Worm (Caenorhabditis elegans): ENCODE measurements around the gene C16C10.1.

The C16C10.1 gene

ce11 chrIII:4181338-4181737 is at the start of gene C16C10.1:
TSS of gene C16C10.1 (minus strand) at chrIII:4181438.
- TF ChIP-seq saeg-2 (GFP tag; IDR thresholded peaks at IDR 0.05) (no peak), zip-2 (tag; optimal IDR thresholded peaks at IDR 0.05) (no peak), hmg-1.1 (GFP tag; IDR thresholded peaks at IDR 0.05) (no peak)

- TF ChIP-seq dve-1 (tag; optimal IDR thresholded peaks at IDR 0.05; ENCODE audit: insufficient read depth) (no peak), unc-130 (GFP tag; optimal IDR thresholded peaks at IDR 0.05) (peak; percentile 18), lsy-2 (tag; optimal IDR thresholded peaks at IDR 0.05) (peak in 1 of 2 experiments; percentile 27)
These were observed 48.9 kb upstream of the C16C10.1 start for ce11 chrIII:4230092-4230491.

- TF ChIP-seq aha-1 (tag) = peak; percentile 2
- TF ChIP-seq nhr-102 (tag; optimal IDR thresholded peaks at IDR 0.05) = no peak
These were observed 47.6 kb upstream of the C16C10.1 start, which contains the start of gene F43C1.5 for ce11 chrIII:4228841-4229240. TSS of gene F43C1.5 (plus strand) at chrIII:4229141.

ce11 chrIII:4228008-4228407 is 46.8 kb upstream of the C16C10.1 start, which contains the start of gene mpk-1:
TSS of gene mpk-1 (minus strand) at chrIII:4228108.
- TF ChIP-seq daf-19 (GFP tag; conservative IDR thresholded peaks at IDR 0.05) = no peak

ce11 chrIII:4227363-4227762 is 46.1 kb upstream of the C16C10.1 start:
- TF ChIP-seq ceh-44 (GFP tag; IDR thresholded peaks at IDR 0.05) (no peak), pqm-1 (tag; optimal IDR thresholded peaks at IDR 0.05) (peak; percentile 78), zag-1 (tag; optimal IDR thresholded peaks at IDR 0.05) (no peak), mxl-3 (GFP tag; optimal IDR thresholded peaks at IDR 0.05) (no peak), T26A8.4 (GFP tag; IDR thresholded peaks at IDR 0.05) (no peak), madf-5 (GFP tag; IDR thresholded peaks at IDR 0.05) (no peak), mep-1 (tag; optimal IDR thresholded peaks at IDR 0.05) (no peak), tra-1 (GFP tag; IDR thresholded peaks at IDR 0.05) (no peak), gei-8 (GFP tag; optimal IDR thresholded peaks at IDR 0.05) (no peak), mdl-1 (tag; optimal IDR thresholded peaks at IDR 0.05) (no peak), hlh-30 (tag; optimal IDR thresholded peaks at IDR 0.05; ENCODE audit: insufficient read depth) (no peak), daf-19 (GFP tag; conservative IDR thresholded peaks at IDR 0.05) (no peak), zip-11 (GFP tag; IDR thresholded peaks at IDR 0.05) (no peak), F10B5.3 (tag; optimal IDR thresholded peaks at IDR 0.05) (no peak), lin-15B (tag; optimal IDR thresholded peaks at IDR 0.05) (no peak), Y75B8A.6 (GFP tag; IDR thresholded peaks at IDR 0.05) (no peak), zfp-2 (tag; optimal IDR thresholded peaks at IDR 0.05) (no peak), nhr-28 (tag; optimal IDR thresholded peaks at IDR 0.05) (peak; percentile 75), unc-39 (tag; optimal IDR thresholded peaks at IDR 0.05) (no peak), fkh-10 (GFP tag; optimal IDR thresholded peaks at IDR 0.05) (no peak), php-3 (GFP tag; IDR thresholded peaks at IDR 0.05) (peak; percentile 31; the same call in 1 of the 2 replicates), lsy-2 (tag; optimal IDR thresholded peaks at IDR 0.05) (no peak), set-16 (GFP tag; IDR thresholded peaks at IDR 0.05) (no peak), D1046.2 (GFP tag; IDR thresholded peaks at IDR 0.05) (no peak), duxl-1 (tag; optimal IDR thresholded peaks at IDR 0.05; ENCODE audit: poor library complexity) (no peak), T20F7.1 (GFP tag; optimal IDR thresholded peaks at IDR 0.05) (peak; percentile 7), ceh-20 (GFP tag; IDR thresholded peaks at IDR 0.05) (no peak), ctbp-1 (GFP tag; IDR thresholded peaks at IDR 0.05) (no peak), snpc-4 (tag; optimal IDR thresholded peaks at IDR 0.05) (no peak), aha-1 (tag) (no peak), nhr-77 (tag; optimal IDR thresholded peaks at IDR 0.05) (peak; percentile 9), zip-2 (tag; optimal IDR thresholded peaks at IDR 0.05) (no peak), saeg-2 (GFP tag; IDR thresholded peaks at IDR 0.05) (no peak), dmd-8 (GFP tag; IDR thresholded peaks at IDR 0.05) (no peak), zfp-3 (GFP tag; conservative IDR thresholded peaks at IDR 0.05) (no peak), F44E2.7 (GFP tag; IDR thresholded peaks at IDR 0.05) (no peak), nhr-42 (GFP tag; IDR thresholded peaks at IDR 0.05) (no peak), dve-1 (tag; optimal IDR thresholded peaks at IDR 0.05; ENCODE audit: insufficient read depth) (peak; percentile 37), hlh-11 (tag; optimal IDR thresholded peaks at IDR 0.05) (peak; percentile 51), nhr-76 (tag; optimal IDR thresholded peaks at IDR 0.05) (no peak)
